Fruit fly (Drosophila melanogaster) whole organism, embryonic: ENCODE results near the gene Scm.
A peak's percentile ranks its signal among the peaks of the same experiment; 100 is the strongest.

Experiments
- CG10959 ChIP-seq: fragments of 200-800 bp; sonication (Bioruptor generic); IDR thresholded peaks from 2 replicates; pipeline ENCODE4 v1.3.6; 2022; ENCODE audit warnings: missing biosample characterization, missing genetic modification characterization
- CG12391 ChIP-seq: fragments of 200-800 bp; sonication (Bioruptor generic); optimal IDR thresholded peaks from 3 replicates; lab custom pipeline; 2018; ENCODE audit warnings: missing biosample characterization, mild to moderate bottlenecking, missing genetic modification characterization, moderate library complexity
- CG13775 ChIP-seq: fragments of 200-800 bp; sonication (Bioruptor generic); optimal IDR thresholded peaks from 3 replicates; lab custom pipeline; 2017; ENCODE audit warnings: missing biosample characterization, mild to moderate bottlenecking, missing genetic modification characterization
- CG14710 ChIP-seq: fragments of 200-800 bp; sonication (Bioruptor generic); optimal IDR thresholded peaks from 3 replicates; lab custom pipeline; 2019; ENCODE audit warnings: missing biosample characterization, mild to moderate bottlenecking, missing genetic modification characterization, moderate library complexity
- CG14965 ChIP-seq: fragments of 200-800 bp; sonication (Bioruptor generic); optimal IDR thresholded peaks from 2 replicates; lab custom pipeline; 2016; ENCODE audit warnings: missing biosample characterization, missing genetic modification characterization, borderline replicate concordance
- CG15011 ChIP-seq: fragments of 200-800 bp; sonication (Bioruptor generic); optimal IDR thresholded peaks from 3 replicates; lab custom pipeline; 2018; ENCODE audit warnings: missing biosample characterization, mild to moderate bottlenecking, missing genetic modification characterization
- CG16779 ChIP-seq: fragments of 200-800 bp; sonication (Bioruptor generic); IDR thresholded peaks from 2 replicates; pipeline ENCODE4 v1.3.6; 2022; ENCODE audit warnings: missing biosample characterization, missing genetic modification characterization
- CG16815 ChIP-seq: fragments of 200-800 bp; sonication (Bioruptor generic); optimal IDR thresholded peaks from 3 replicates; lab custom pipeline; 2017; ENCODE audit warnings: missing biosample characterization, mild to moderate bottlenecking, missing genetic modification characterization
- CG16863 ChIP-seq: fragments of 200-800 bp; sonication (Bioruptor generic); optimal IDR thresholded peaks from 3 replicates; lab custom pipeline; 2016; ENCODE audit warnings: missing biosample characterization, missing genetic modification characterization
- CG2120 ChIP-seq: fragments of 200-800 bp; sonication (Bioruptor generic); optimal IDR thresholded peaks from 3 replicates; lab custom pipeline; 2016; ENCODE audit warnings: missing biosample characterization, missing genetic modification characterization
- CG2199 ChIP-seq: fragments of 200-800 bp; sonication (Bioruptor generic); IDR thresholded peaks from 3 replicates; pipeline ENCODE4 v1.3.6; 2022; ENCODE audit warnings: missing biosample characterization, missing genetic modification characterization
- CG33213 ChIP-seq: fragments of 200-800 bp; sonication (Bioruptor generic); optimal IDR thresholded peaks from 3 replicates; lab custom pipeline; 2016; ENCODE audit warnings: missing biosample characterization, missing genetic modification characterization
- CG34376 ChIP-seq: fragments of 200-800 bp; sonication (Bioruptor generic); optimal IDR thresholded peaks from 2 replicates; lab custom pipeline; 2018; ENCODE audit warnings: missing biosample characterization, mild to moderate bottlenecking, missing genetic modification characterization
- CG9727 ChIP-seq: fragments of 200-800 bp; sonication (Bioruptor generic); optimal IDR thresholded peaks from 3 replicates; lab custom pipeline; 2017; ENCODE audit warnings: missing biosample characterization, mild to moderate bottlenecking, missing genetic modification characterization
- CG9876 ChIP-seq: fragments of 200-800 bp; sonication (Bioruptor generic); optimal IDR thresholded peaks from 2 replicates; lab custom pipeline; 2016; ENCODE audit warnings: missing biosample characterization, missing genetic modification characterization
- Chrac-16 ChIP-seq: fragments of 200-800 bp; sonication (Bioruptor generic); optimal IDR thresholded peaks from 3 replicates; lab custom pipeline; 2016; ENCODE audit warnings: missing biosample characterization, missing genetic modification characterization
- D19B ChIP-seq: fragments of 200-800 bp; sonication (Bioruptor generic); optimal IDR thresholded peaks from 2 replicates; lab custom pipeline; 2017; ENCODE audit warnings: missing biosample characterization, mild to moderate bottlenecking, missing genetic modification characterization
- Dip2 ChIP-seq: fragments of 200-800 bp; sonication (Bioruptor generic); IDR thresholded peaks from 2 replicates; pipeline ENCODE4 v1.3.6; 2022; ENCODE audit warnings: missing biosample characterization, missing genetic modification characterization
- E2f2 ChIP-seq: fragments of 200-800 bp; sonication (Bioruptor generic); IDR thresholded peaks from 2 replicates; pipeline ENCODE4 v1.3.6; 2022; ENCODE audit warnings: missing biosample characterization, missing genetic modification characterization
- Elba2 ChIP-seq: fragments of 200-800 bp; sonication (Bioruptor generic); optimal IDR thresholded peaks from 3 replicates; lab custom pipeline; 2016; ENCODE audit warnings: missing biosample characterization, missing genetic modification characterization
- Ets65A ChIP-seq: fragments of 200-800 bp; sonication (Bioruptor generic); peaks from one replicate; lab custom pipeline; 2016; ENCODE audit warnings: missing biosample characterization, missing genetic modification characterization
- Fer2 ChIP-seq: fragments of 200-800 bp; sonication (Bioruptor generic); optimal IDR thresholded peaks from 2 replicates; lab custom pipeline; 2018; ENCODE audit warnings: missing biosample characterization, mild to moderate bottlenecking, missing genetic modification characterization, moderate library complexity
- Gug ChIP-seq: fragments of 200-800 bp; sonication (Bioruptor generic); IDR thresholded peaks from 4 replicates; pipeline ENCODE4 v1.3.6; 2022; ENCODE audit warnings: missing biosample characterization, missing genetic modification characterization
- HLHmδ ChIP-seq: fragments of 200-800 bp; sonication (Bioruptor generic); optimal IDR thresholded peaks from 2 replicates; lab custom pipeline; 2018; ENCODE audit warnings: missing biosample characterization, mild to moderate bottlenecking, missing genetic modification characterization, moderate library complexity
- HmgZ ChIP-seq: fragments of 200-800 bp; sonication (Bioruptor generic); optimal IDR thresholded peaks from 2 replicates; lab custom pipeline; 2018; ENCODE audit warnings: missing biosample characterization, mild to moderate bottlenecking, missing genetic modification characterization
- Hr51 ChIP-seq, 2 experiments: fragments of 200-800 bp; sonication (Bioruptor generic); optimal IDR thresholded peaks; 2 replicates in 1 of 2; 3 replicates in 1 of 2; lab custom pipeline; 2016 to 2018; ENCODE audit warnings: missing biosample characterization in 2 of 2, missing genetic modification characterization in 2 of 2, mild to moderate bottlenecking in 1 of 2, moderate library complexity in 1 of 2
- Mrtf ChIP-seq: fragments of 200-800 bp; sonication (Bioruptor generic); IDR thresholded peaks from 3 replicates; pipeline ENCODE4 v1.3.6; 2022; ENCODE audit warnings: missing biosample characterization, missing genetic modification characterization
- Nf-YA ChIP-seq: fragments of 200-800 bp; sonication (Bioruptor generic); IDR thresholded peaks from 2 replicates; pipeline ENCODE4 v1.3.6; 2022; ENCODE audit warnings: missing biosample characterization, missing genetic modification characterization
- Nf-YC ChIP-seq: fragments of 200-800 bp; optimal IDR thresholded peaks from 3 replicates; lab custom pipeline; 2019; ENCODE audit warnings: missing biosample characterization, mild to moderate bottlenecking, missing genetic modification characterization, moderate library complexity
- Oli ChIP-seq: fragments of 200-800 bp; sonication (Bioruptor generic); optimal IDR thresholded peaks from 2 replicates; lab custom pipeline; 2018; ENCODE audit warnings: missing biosample characterization, mild to moderate bottlenecking, missing genetic modification characterization, moderate library complexity
- Spps ChIP-seq: fragments of 200-800 bp; sonication (Bioruptor generic); optimal IDR thresholded peaks from 2 replicates; lab custom pipeline; 2018; ENCODE audit warnings: missing biosample characterization, mild to moderate bottlenecking, missing genetic modification characterization
- Stat92E ChIP-seq, 3 experiments: fragments of >200 bp in 2 of 3; fragments of 200-800 bp in 1 of 3; sonication (Bioruptor generic) in 1 of 3; optimal IDR thresholded peaks; 2 replicates each; lab custom pipeline; 2017 to 2019; ENCODE audit warnings: missing biosample characterization in 3 of 3, missing genetic modification characterization in 3 of 3, mild to moderate bottlenecking in 1 of 3, moderate library complexity in 1 of 3
- corto ChIP-seq: fragments of 200-800 bp; sonication (Bioruptor generic); optimal IDR thresholded peaks from 2 replicates; lab custom pipeline; 2016; ENCODE audit warnings: missing biosample characterization, mild to moderate bottlenecking, missing genetic modification characterization, moderate library complexity
- en ChIP-seq: fragments of 200-800 bp; sonication (Bioruptor generic); optimal IDR thresholded peaks from 2 replicates; lab custom pipeline; 2016; ENCODE audit warnings: missing biosample characterization, missing genetic modification characterization
- gro ChIP-seq: fragments of 200-800 bp; sonication (Bioruptor generic); optimal IDR thresholded peaks from 2 replicates; lab custom pipeline; 2016; ENCODE audit warnings: missing biosample characterization, missing genetic modification characterization
- kay ChIP-seq: fragments of 200-800 bp; sonication (Bioruptor generic); optimal IDR thresholded peaks from 2 replicates; lab custom pipeline; 2016; ENCODE audit warnings: missing biosample characterization, missing genetic modification characterization
- lab ChIP-seq: fragments of 200-800 bp; sonication (Bioruptor generic); optimal IDR thresholded peaks from 3 replicates; lab custom pipeline; 2017; ENCODE audit warnings: missing biosample characterization, missing genetic modification characterization, mild to moderate bottlenecking, moderate library complexity, missing genetic modification reagents
- nerfin-1 ChIP-seq: fragments of 200-800 bp; sonication (Bioruptor generic); optimal IDR thresholded peaks from 3 replicates; lab custom pipeline; 2019; ENCODE audit warnings: missing biosample characterization, mild to moderate bottlenecking, missing genetic modification characterization, moderate library complexity
- pb ChIP-seq: fragments of 200-800 bp; sonication (Bioruptor generic); optimal IDR thresholded peaks from 3 replicates; lab custom pipeline; 2016; ENCODE audit warnings: missing biosample characterization, missing genetic modification characterization
- peb ChIP-seq: fragments of 200-800 bp; sonication (Bioruptor generic); IDR thresholded peaks from 2 replicates; pipeline ENCODE4 v1.3.6; 2022; ENCODE audit warnings: missing biosample characterization, missing genetic modification characterization
- pfk ChIP-seq: fragments of 200-800 bp; sonication (Bioruptor generic); optimal IDR thresholded peaks from 2 replicates; lab custom pipeline; 2018; ENCODE audit warnings: missing biosample characterization, mild to moderate bottlenecking, missing genetic modification characterization, moderate library complexity
- prd ChIP-seq, 3 experiments: fragments of >200 bp in 2 of 3; fragments of 200-800 bp in 1 of 3; sonication (Bioruptor generic) in 1 of 3; optimal IDR thresholded peaks in 2 of 3; IDR thresholded peaks in 1 of 3; 2 replicates in 2 of 3; 3 replicates in 1 of 3; pipeline versions ENCODE4 v1.3.6 to Lab custom; 2017 to 2022; ENCODE audit warnings: missing biosample characterization in 1 of 3, missing genetic modification characterization in 1 of 3
- ranshi ChIP-seq: fragments of 200-800 bp; sonication (Bioruptor generic); IDR thresholded peaks from 2 replicates; pipeline ENCODE4 v1.3.6; 2022; ENCODE audit warnings: missing biosample characterization, missing genetic modification characterization
- rib ChIP-seq: fragments of 200-800 bp; sonication (Bioruptor generic); IDR thresholded peaks from 2 replicates; pipeline ENCODE4 v1.3.6; 2022; ENCODE audit warnings: missing biosample characterization, missing genetic modification characterization
- ro ChIP-seq: fragments of 200-800 bp; sonication (Bioruptor generic); IDR thresholded peaks from 2 replicates; pipeline ENCODE4 v1.3.6; 2022; ENCODE audit warnings: missing biosample characterization, missing genetic modification characterization
- row ChIP-seq: fragments of 200-800 bp; sonication (Bioruptor generic); IDR thresholded peaks from 3 replicates; pipeline ENCODE4 v1.3.6; 2022; ENCODE audit warnings: missing biosample characterization, missing genetic modification characterization
- stc ChIP-seq: fragments of 200-800 bp; sonication (Bioruptor generic); IDR thresholded peaks from 2 replicates; pipeline ENCODE4 v1.3.6; 2022; ENCODE audit warnings: missing biosample characterization, missing genetic modification characterization
- stwl ChIP-seq: fragments of 200-800 bp; sonication (Bioruptor generic); optimal IDR thresholded peaks from 3 replicates; lab custom pipeline; 2018; ENCODE audit warnings: missing biosample characterization, mild to moderate bottlenecking, missing genetic modification characterization, moderate library complexity
- usp ChIP-seq: fragments of >200 bp; optimal IDR thresholded peaks from 2 replicates; lab custom pipeline; 2017; ENCODE audit warnings: missing biosample characterization, missing genetic modification characterization
- wek ChIP-seq: fragments of 200-800 bp; sonication (Bioruptor generic); optimal IDR thresholded peaks from 3 replicates; lab custom pipeline; 2018; ENCODE audit warnings: missing biosample characterization, mild to moderate bottlenecking, missing genetic modification characterization, moderate library complexity

Scm gene

DNA sequence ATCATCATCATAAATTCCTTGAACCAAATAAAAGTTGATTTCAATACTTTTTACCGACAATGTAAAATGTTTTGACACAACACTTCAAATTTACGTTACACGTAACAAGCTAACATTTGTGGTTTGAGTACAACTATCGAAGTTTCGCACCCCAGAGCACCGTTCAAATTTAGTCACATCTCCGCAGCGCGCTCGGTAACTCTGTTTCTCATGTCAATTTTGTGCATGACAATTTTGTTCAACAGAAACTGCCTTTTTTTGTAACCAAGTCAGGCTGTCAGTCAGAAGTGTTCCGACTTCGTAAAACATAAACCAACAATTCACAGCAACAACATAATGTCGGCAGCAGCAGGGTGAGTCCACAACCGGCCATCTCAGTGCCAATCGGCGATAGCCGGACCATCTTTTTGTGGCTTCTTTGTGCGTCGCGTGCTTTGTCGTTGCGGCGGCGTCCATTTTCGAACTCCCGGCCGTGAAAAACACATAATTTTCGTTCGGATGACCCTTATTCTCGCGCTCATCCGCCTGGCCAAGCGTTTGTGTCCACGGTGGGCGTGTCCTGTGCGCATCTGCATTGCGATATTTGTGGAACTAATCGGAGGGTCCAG, 40.4 kb upstream of the Scm start, which contains the start of gene p23 (continued):
- TF ChIP-seq peb (GFP tag; lab: Robert Waterston, UW) (no peak), prd (optimal IDR thresholded peaks at IDR 0.05; lab: Kevin White, UChicago) (no peak), prd (GFP tag; IDR thresholded peaks at IDR 0.05; lab: Robert Waterston, UW) (0 out of 3 replicates have a peak, but pooled peaks have one; percentile 8), Mrtf (no peak), CG10959 (GFP tag; lab: Robert Waterston, UW) (no peak), HmgZ (tag; lab: Kevin White, UChicago) (peak; percentile 86), CG12391 (tag; lab: Kevin White, UChicago) (peak; percentile 30), row (GFP tag; lab: Robert Waterston, UW) (peak; percentile 32; the same call in 1 of the 3 replicates), lab (GFP tag; lab: Kevin White, UChicago) (no peak), kay (no peak), E2f2 (GFP tag; lab: Robert Waterston, UW) (peak; percentile 50; the same call in 1 of the 2 replicates), Chrac-16 (GFP tag; lab: Kevin White, UChicago) (no peak), rib (GFP tag; lab: Robert Waterston, UW) (no peak), CG9876 (peak; percentile 32), CG14965 (GFP tag; lab: Kevin White, UChicago) (no peak), Hr51 (GFP tag; optimal IDR thresholded peaks at IDR 0.05; lab: Kevin White, UChicago) (no peak), CG15011 (no peak), corto (GFP tag; lab: Kevin White, UChicago) (no peak), pb (no peak), usp (GFP tag; lab: Kevin White, UChicago) (no peak), CG14710 (tag; lab: Kevin White, UChicago) (peak; percentile 66), Nf-YC (tag; lab: Kevin White, UChicago) (no peak), nerfin-1 (tag; lab: Kevin White, UChicago) (peak; percentile 84), CG2199 (GFP tag; lab: Robert Waterston, UW) (peak; percentile 52; the same call in 1 of the 3 replicates), en (GFP tag; lab: Kevin White, UChicago) (no peak), stc (GFP tag; lab: Robert Waterston, UW) (no peak), Elba2 (GFP tag; lab: Kevin White, UChicago) (no peak), CG16863 (GFP tag; lab: Kevin White, UChicago) (no peak), CG33213 (GFP tag; lab: Kevin White, UChicago) (peak; percentile 69), CG2120 (GFP tag; lab: Kevin White, UChicago) (no peak), Stat92E (GFP tag; optimal IDR thresholded peaks at IDR 0.05; lab: Kevin White, UChicago) (no peak), Gug (GFP tag; lab: Robert Waterston, UW) (no peak), Ets65A (GFP tag; lab: Kevin White, UChicago) (no peak), ranshi (no peak), CG13775 (GFP tag; lab: Kevin White, UChicago) (no peak), gro (GFP tag; lab: Kevin White, UChicago) (no peak), Dip2 (GFP tag; lab: Robert Waterston, UW) (no peak), Nf-YA (no peak), HLHmδ (GFP tag; lab: Kevin White, UChicago) (no peak), Spps (tag; lab: Kevin White, UChicago) (no peak), pfk (GFP tag; lab: Kevin White, UChicago) (no peak), D19B (GFP tag; lab: Kevin White, UChicago) (no peak), ro (GFP tag; lab: Robert Waterston, UW) (no peak), CG34376 (GFP tag; lab: Kevin White, UChicago) (no peak), CG16815 (GFP tag; lab: Kevin White, UChicago) (no peak), Fer2 (tag; lab: Kevin White, UChicago) (no peak), CG9727 (no peak), stwl (peak; percentile 62), Oli (tag; lab: Kevin White, UChicago) (no peak), CG16779 (GFP tag; lab: Robert Waterston, UW) (no peak), wek (GFP tag; lab: Kevin White, UChicago) (no peak)
